Worm (Caenorhabditis elegans): ENCODE data around the gene T09A5.4.

The T09A5.4 gene

ce11 chrII:7839703-7840102 lies 6.3 kb upstream of the T09A5.4 start:
- peak; percentile 42 for TF ChIP-seq unc-55 (GFP tag; optimal IDR thresholded peaks at IDR 0.05)
- no peak for TF ChIP-seq ceh-34 (tag; optimal IDR thresholded peaks at IDR 0.05)
- peak; percentile 45 for TF ChIP-seq nfya-1 (tag; optimal IDR thresholded peaks at IDR 0.05)
- peak; percentile 16 for TF ChIP-seq ceh-31 (tag; optimal IDR thresholded peaks at IDR 0.05)

ce11 chrII:7842053-7842452 lies 3.9 kb upstream of the T09A5.4 start, which contains the start of gene klp-3:
TSS of gene klp-3 (plus strand) at chrII:7842353.
- TF ChIP-seq ttx-3 (tag; optimal IDR thresholded peaks at IDR 0.05) (no peak), pha-4 (tag; optimal IDR thresholded peaks at IDR 0.05) (no peak), ceh-9 (tag; optimal IDR thresholded peaks at IDR 0.05) (no peak), ets-4 (tag; optimal IDR thresholded peaks at IDR 0.05) (no peak), ceh-48 (tag; optimal IDR thresholded peaks at IDR 0.05) (no peak), ceh-2 (tag; optimal IDR thresholded peaks at IDR 0.05) (no peak), hlh-15 (tag; optimal IDR thresholded peaks at IDR 0.05) (no peak)

- TF ChIP-seq npax-4 (tag; optimal IDR thresholded peaks at IDR 0.05) (no peak), ceh-6 (GFP tag; optimal IDR thresholded peaks at IDR 0.05) (no peak), syd-9 (tag; optimal IDR thresholded peaks at IDR 0.05) (no peak), unc-55 (GFP tag; optimal IDR thresholded peaks at IDR 0.05) (no peak), nfya-1 (tag; optimal IDR thresholded peaks at IDR 0.05) (no peak), pax-1 (tag; optimal IDR thresholded peaks at IDR 0.05) (no peak), tbx-7 (tag; optimal IDR thresholded peaks at IDR 0.05) (no peak), ceh-22 (tag; optimal IDR thresholded peaks at IDR 0.05) (no peak), lin-11 (tag; optimal IDR thresholded peaks at IDR 0.05) (no peak), unc-3 (GFP tag; conservative IDR thresholded peaks at IDR 0.05) (no peak), unc-3 (tag; optimal IDR thresholded peaks at IDR 0.05) (no peak), nhr-232 (tag; optimal IDR thresholded peaks at IDR 0.05) (no peak), hlh-15 (tag; optimal IDR thresholded peaks at IDR 0.05) (no peak), ceh-48 (tag; optimal IDR thresholded peaks at IDR 0.05) (no peak), ama-1 (optimal IDR thresholded peaks at IDR 0.05) (no peak), ceh-18 (tag; optimal IDR thresholded peaks at IDR 0.05) (no peak), pag-3 (tag; optimal IDR thresholded peaks at IDR 0.05; ENCODE audit: borderline replicate concordance) (no peak), mec-3 (tag; optimal IDR thresholded peaks at IDR 0.05; ENCODE audit: borderline replicate concordance) (no peak), sox-2 (GFP tag; IDR thresholded peaks at IDR 0.05) (no peak), F13H6.1 (tag; optimal IDR thresholded peaks at IDR 0.05) (no peak)
These were observed 3.7 kb downstream of the T09A5.4 start, which contains the start of gene acr-7 for ce11 chrII:7849697-7850096. TSS of gene acr-7 (minus strand) at chrII:7849797.

- TF ChIP-seq unc-86 (tag; optimal IDR thresholded peaks at IDR 0.05): no peak
- no peak for TF ChIP-seq lim-6 (tag; optimal IDR thresholded peaks at IDR 0.05)
- peak; percentile 7 for TF ChIP-seq rnt-1 (tag; optimal IDR thresholded peaks at IDR 0.05)
These were observed 4.6 kb downstream of the T09A5.4 start for ce11 chrII:7850575-7850974.

ce11 chrII:7851480-7851879 lies 5.5 kb downstream of the T09A5.4 start:
- TF ChIP-seq hlh-6 (tag; optimal IDR thresholded peaks at IDR 0.05): no peak
- TF ChIP-seq ceh-14 (tag; optimal IDR thresholded peaks at IDR 0.05): peak; percentile 3
- TF ChIP-seq ztf-16 (tag; optimal IDR thresholded peaks at IDR 0.05): no peak
- no peak for TF ChIP-seq pha-2 (tag; optimal IDR thresholded peaks at IDR 0.05)
- TF ChIP-seq sdc-2 (tag; optimal IDR thresholded peaks at IDR 0.05): no peak
- no peak for TF ChIP-seq elt-2 (tag; optimal IDR thresholded peaks at IDR 0.05)
- no peak for TF ChIP-seq ahr-1 (tag; optimal IDR thresholded peaks at IDR 0.05)
- TF ChIP-seq unc-3 (GFP tag; conservative IDR thresholded peaks at IDR 0.05): no peak
- TF ChIP-seq unc-3 (tag; optimal IDR thresholded peaks at IDR 0.05): no peak
